Fruit fly (Drosophila melanogaster) whole organism, prepupa: ENCODE results near the gene CG5087.
A peak's percentile ranks its signal among the peaks of the same experiment; 100 is the strongest.

Experiments used
- CG16779 ChIP-seq: fragments of 200-800 bp; sonication (Bioruptor generic); optimal IDR thresholded peaks from 3 replicates; lab custom pipeline; 2017; ENCODE audit warnings: missing biosample characterization, mild to moderate bottlenecking, missing genetic modification characterization
- CG3032 ChIP-seq: fragments of 200-800 bp; optimal IDR thresholded peaks from 2 replicates; lab custom pipeline; 2019; ENCODE audit warnings: missing biosample characterization, mild to moderate bottlenecking, missing genetic modification characterization, moderate library complexity
- CG6854 ChIP-seq: fragments of 200-800 bp; sonication (Bioruptor generic); optimal IDR thresholded peaks from 2 replicates; lab custom pipeline; 2017; ENCODE audit warnings: missing biosample characterization, mild to moderate bottlenecking, missing genetic modification characterization
- Eip93F ChIP-seq: fragments of 200-800 bp; sonication (Bioruptor generic); optimal IDR thresholded peaks from 2 replicates; lab custom pipeline; 2016; ENCODE audit warnings: missing biosample characterization, mild to moderate bottlenecking, missing genetic modification characterization
- eg ChIP-seq: fragments of 200-800 bp; sonication (Bioruptor generic); IDR thresholded peaks from 3 replicates; pipeline ENCODE4 v1.3.6; 2022; ENCODE audit warnings: missing biosample characterization, missing genetic modification characterization

DNA sequence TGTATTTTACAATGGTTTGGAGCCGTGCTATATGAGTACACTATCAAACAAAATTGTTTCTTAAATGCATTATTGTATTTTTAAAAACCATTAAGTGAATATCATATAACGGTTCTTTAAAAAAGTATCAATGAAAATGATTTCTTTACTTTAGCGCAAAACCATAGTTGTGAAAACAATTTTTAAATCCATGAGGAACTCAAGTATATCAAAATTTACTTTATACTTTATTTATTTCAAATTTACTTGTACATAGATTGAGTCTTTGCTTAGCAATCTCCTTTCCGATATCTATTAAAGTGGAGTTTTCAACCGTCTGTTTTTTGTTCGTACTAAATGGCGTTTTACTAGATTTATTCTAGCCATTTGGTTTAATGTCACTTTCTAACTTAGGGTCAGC, 49.1 kb downstream of the CG5087 start, which contains the start of gene Argk2:
- TF ChIP-seq CG3032 (tag; lab: Kevin White, UChicago) (peak; percentile 8), CG16779 (tag; lab: Kevin White, UChicago) (no peak), Eip93F (GFP tag; lab: Kevin White, UChicago) (no peak), eg (GFP tag; lab: Robert Waterston, UW) (peak; percentile 54; the same call in 1 of the 3 replicates), CG6854 (no peak)
